Worm (Caenorhabditis elegans) whole organism, L4 larva: ENCODE data around the gene sbsp-1.

Source experiments
- ama-1 ChIP-seq: fragments of 150-350 bp; optimal IDR thresholded peaks from 2 replicates; lab custom pipeline; 2014; ENCODE audit warnings: inconsistent platforms, mixed read lengths
- egl-27 ChIP-seq: sonication (generic microtip); optimal IDR thresholded peaks from 3 replicates; lab custom pipeline; 2017; ENCODE audit warnings: missing biosample characterization, missing genetic modification reagents, missing genetic modification characterization
- lir-3 ChIP-seq: sonication (generic microtip); optimal IDR thresholded peaks from 2 replicates; lab custom pipeline; 2016; ENCODE audit warnings: mild to moderate bottlenecking, missing genetic modification characterization, missing compliant biosample characterization
- mdl-1 ChIP-seq, 2 experiments: fragments of 150-350 bp in 1 of 2; sonication (generic microtip) in 1 of 2; optimal IDR thresholded peaks; 2 replicates each; lab custom pipeline; 2014 to 2017; ENCODE audit warnings: missing biosample characterization in 2 of 2, missing genetic modification characterization in 2 of 2
- rbr-2 ChIP-seq: sonication (generic microtip); optimal IDR thresholded peaks from 2 replicates; lab custom pipeline; 2016; ENCODE audit warnings: missing genotype, missing genetic modification characterization, missing compliant biosample characterization
- unc-130 ChIP-seq: sonication (generic microtip); optimal IDR thresholded peaks from 2 replicates; lab custom pipeline; 2016; ENCODE audit warnings: missing genetic modification reagents, missing genetic modification characterization, missing compliant biosample characterization
- ztf-7 ChIP-seq: fragments of 150-350 bp; optimal IDR thresholded peaks from 2 replicates; lab custom pipeline; 2014; ENCODE audit warnings: missing biosample characterization, missing genetic modification characterization

DNA sequence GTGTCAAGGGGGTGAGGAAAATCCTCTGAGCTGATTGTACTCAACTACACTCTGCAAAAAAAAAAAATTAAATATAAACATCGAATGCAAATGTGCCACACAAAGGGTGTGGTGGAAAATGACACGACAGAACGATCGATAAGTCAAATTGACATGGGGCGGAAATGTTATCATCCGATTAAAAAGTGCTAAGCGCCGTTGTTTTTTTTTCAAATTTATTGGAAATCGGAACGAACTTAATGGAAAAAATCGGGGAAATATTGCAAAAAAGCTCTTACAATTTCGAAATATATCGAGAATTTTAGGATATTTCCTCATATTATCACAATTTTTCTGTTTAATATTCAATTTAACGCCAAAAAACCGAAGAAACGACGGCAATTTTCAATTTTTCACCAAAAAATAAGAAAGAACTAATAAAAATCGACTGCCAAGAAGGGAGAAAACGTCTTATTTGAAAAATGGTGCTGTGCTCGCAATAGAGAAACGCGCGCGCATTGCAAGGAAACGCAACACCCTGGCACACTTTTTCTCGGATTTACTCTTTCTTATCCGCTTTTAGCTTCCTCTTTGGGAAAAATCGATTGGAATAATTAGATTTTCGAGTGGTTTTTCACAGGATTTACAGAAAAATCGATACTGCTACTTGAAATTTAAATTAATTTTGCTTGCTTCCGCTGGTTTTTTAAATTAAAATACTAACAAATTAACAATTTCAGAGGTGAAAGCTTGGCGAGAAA, 36.1 kb downstream of the sbsp-1 start, which contains the start of the genes cey-4 and vps-50:
- TF ChIP-seq lir-3 (tag; lab: Kevin White, UChicago): no peak
- TF ChIP-seq mdl-1 (tag; optimal IDR thresholded peaks at IDR 0.05; lab: Kevin White, UChicago): no peak
- no peak for TF ChIP-seq ama-1 (lab: Kevin White, UChicago)
- no peak for TF ChIP-seq egl-27
- no peak for TF ChIP-seq unc-130 (GFP tag; lab: Kevin White, UChicago)
- TF ChIP-seq ztf-7 (tag; lab: Kevin White, UChicago): no peak
- no peak for TF ChIP-seq rbr-2 (tag; lab: Kevin White, UChicago)
